Worm (Caenorhabditis elegans) whole organism, midembryonic: Measurements from ENCODE around the gene nhr-140.

Source experiments
- T22C8.4 ChIP-seq: fragments of 200-800 bp; sonication (Bioruptor generic); IDR thresholded peaks from 2 replicates; pipeline ENCODE4 v1.3.6; 2022; ENCODE audit warnings: missing genetic modification characterization, missing compliant biosample characterization
- cog-1 ChIP-seq: sonication (generic microtip); optimal IDR thresholded peaks from 2 replicates; lab custom pipeline; 2016; ENCODE audit warnings: missing genetic modification characterization, missing compliant biosample characterization
- flt-1 ChIP-seq: fragments of 200-800 bp; sonication (Bioruptor generic); IDR thresholded peaks from 2 replicates; pipeline ENCODE4 v1.3.6; 2022; ENCODE audit warnings: missing genetic modification characterization, missing compliant biosample characterization
- klf-2 ChIP-seq: fragments of 200-800 bp; sonication (Bioruptor generic); conservative IDR thresholded peaks from 2 replicates; pipeline ENCODE4 v1.3.6; 2022; ENCODE audit warnings: missing genetic modification reagents, missing genetic modification characterization, missing compliant biosample characterization
- med-1 ChIP-seq: sonication (generic microtip); optimal IDR thresholded peaks from 2 replicates; lab custom pipeline; 2017; ENCODE audit warnings: missing genetic modification characterization, mild to moderate bottlenecking, missing compliant biosample characterization, antibody characterized with exemption, missing genetic modification reagents; ENCODE audit not compliant: insufficient read depth
- ref-1 ChIP-seq: fragments of 200-800 bp; sonication (Bioruptor generic); conservative IDR thresholded peaks from 2 replicates; pipeline ENCODE4 v1.3.6; 2022; ENCODE audit warnings: missing genetic modification reagents, missing genetic modification characterization, missing compliant biosample characterization
- tab-1 ChIP-seq: fragments of 200-800 bp; sonication (Bioruptor generic); IDR thresholded peaks from 2 replicates; pipeline ENCODE4 v1.3.6; 2022; ENCODE audit warnings: missing genetic modification characterization, missing compliant biosample characterization
- ztf-23 ChIP-seq: fragments of 200-800 bp; sonication (Bioruptor generic); IDR thresholded peaks from 2 replicates; pipeline ENCODE4 v1.3.6; 2022; ENCODE audit warnings: missing genetic modification reagents, missing genetic modification characterization, missing compliant biosample characterization
- ztf-29 ChIP-seq: fragments of 200-800 bp; sonication (Bioruptor generic); IDR thresholded peaks from 2 replicates; pipeline ENCODE4 v1.3.6; 2022; ENCODE audit warnings: missing genetic modification reagents, missing genetic modification characterization, missing compliant biosample characterization

Gene nhr-140

DNA sequence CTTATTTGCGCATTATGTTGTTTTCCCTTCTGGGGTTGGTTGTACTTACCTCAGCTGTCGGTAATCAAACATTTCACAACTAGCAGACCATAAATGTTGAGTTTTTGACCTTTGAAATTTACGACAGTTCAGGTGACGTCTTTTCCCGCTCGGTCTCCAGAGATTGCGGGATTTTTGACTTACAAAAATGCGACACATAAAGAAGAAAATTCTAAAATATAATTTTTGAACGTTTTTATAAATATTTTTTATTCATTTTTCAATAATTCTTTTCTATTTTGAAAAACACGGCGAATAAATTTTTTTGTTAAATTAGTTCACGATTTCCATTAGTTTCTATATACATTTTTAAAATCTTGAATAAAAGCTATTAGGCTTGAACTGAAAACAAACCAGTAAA, 6.7 kb downstream of the nhr-140 start, which contains the start of gene nhr-161:
TSS of gene nhr-161 (minus strand) at position 101 of the 400 bp plus-strand sequence.
- TF ChIP-seq ztf-23 (no peak), med-1 (GFP tag; lab: Kevin White, UChicago) (no peak), cog-1 (no peak), klf-2 (GFP tag; lab: Robert Waterston, UW) (no peak), ref-1 (GFP tag; lab: Robert Waterston, UW) (no peak), tab-1 (no peak), T22C8.4 (GFP tag; lab: Robert Waterston, UW) (no peak), ztf-29 (GFP tag; lab: Robert Waterston, UW) (no peak), flt-1 (GFP tag; lab: Robert Waterston, UW) (no peak)

DNA sequence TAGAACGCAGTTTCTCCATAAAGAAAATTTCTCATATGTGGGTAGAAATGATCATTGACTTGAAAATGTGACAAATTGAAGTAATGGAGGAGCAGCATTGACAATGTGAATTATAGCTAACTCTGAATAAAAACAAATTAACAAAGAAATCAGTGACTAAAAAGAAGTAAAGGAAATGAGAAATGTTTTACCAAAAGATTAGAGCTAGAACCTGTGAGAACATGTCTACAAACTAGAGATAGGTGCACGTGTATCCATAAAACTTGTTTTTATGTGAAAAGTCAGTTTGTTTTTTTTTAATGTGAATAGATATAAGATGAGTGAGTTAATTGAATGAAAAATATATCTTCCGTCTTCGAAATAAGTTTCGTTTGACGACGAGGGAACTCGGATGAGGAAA, 10.5 kb downstream of the nhr-140 start, which contains the start of gene sre-12:
TSS of gene sre-12 (minus strand) at position 101 of the 400 bp plus-strand sequence.
- no peak for TF ChIP-seq ztf-23
- no peak for TF ChIP-seq flt-1 (GFP tag; lab: Robert Waterston, UW)
- no peak for TF ChIP-seq T22C8.4 (GFP tag; lab: Robert Waterston, UW)
- TF ChIP-seq tab-1: no peak
- TF ChIP-seq ztf-29 (GFP tag; lab: Robert Waterston, UW): no peak
- TF ChIP-seq klf-2 (GFP tag; lab: Robert Waterston, UW): no peak
- no peak for TF ChIP-seq ref-1 (GFP tag; lab: Robert Waterston, UW)
- no peak for TF ChIP-seq cog-1
- TF ChIP-seq med-1 (GFP tag; lab: Kevin White, UChicago): no peak

DNA sequence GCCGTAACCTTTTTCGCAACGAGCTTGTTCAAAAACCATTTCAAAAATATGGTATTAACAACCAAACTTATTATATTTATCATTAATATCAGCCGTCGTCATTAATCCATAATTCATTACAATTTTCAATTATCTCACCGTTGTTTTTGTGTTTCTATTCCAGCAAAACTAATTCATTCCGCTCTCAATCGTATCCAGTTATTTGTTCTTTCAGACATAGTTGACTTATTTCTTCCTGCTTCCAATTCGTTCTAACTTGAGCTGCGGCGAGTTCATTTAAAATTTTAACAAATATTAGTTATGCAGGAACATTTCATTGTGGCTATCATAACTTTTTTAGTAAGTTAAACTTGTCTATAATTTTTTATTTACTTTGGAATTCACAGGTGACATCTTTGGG, 13.4 kb downstream of the nhr-140 start, which contains the start of gene srx-16:
TSS of gene srx-16 (plus strand) at position 301 of the 400 bp plus-strand sequence.
- TF ChIP-seq med-1 (GFP tag; lab: Kevin White, UChicago) (no peak), tab-1 (no peak), flt-1 (GFP tag; lab: Robert Waterston, UW) (no peak), klf-2 (GFP tag; lab: Robert Waterston, UW) (no peak), ztf-29 (GFP tag; lab: Robert Waterston, UW) (no peak), ztf-23 (no peak), T22C8.4 (GFP tag; lab: Robert Waterston, UW) (no peak), cog-1 (no peak), ref-1 (GFP tag; lab: Robert Waterston, UW) (no peak)

DNA sequence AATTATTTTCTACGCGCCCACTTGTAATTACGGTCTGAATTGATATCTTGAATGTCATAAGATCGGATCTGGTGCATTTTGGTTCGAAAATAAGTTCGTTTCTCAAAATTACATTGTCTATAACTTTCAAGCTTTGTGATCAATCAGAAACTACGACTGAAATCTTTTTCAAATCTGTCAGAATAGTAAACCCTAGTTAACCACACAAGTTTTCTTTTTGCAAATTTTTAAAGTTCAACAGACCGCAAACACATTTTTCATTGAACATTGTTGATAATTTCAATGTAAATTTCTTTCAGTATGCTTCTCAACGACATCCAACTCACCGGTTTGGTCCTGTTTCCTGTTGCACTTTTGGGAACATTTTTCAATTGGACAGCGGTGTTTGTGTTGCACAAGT, 17.9 kb downstream of the nhr-140 start, which contains the start of gene srx-59:
TSS of gene srx-59 (plus strand) at position 301 of the 400 bp plus-strand sequence.
- TF ChIP-seq klf-2 (GFP tag; lab: Robert Waterston, UW) (no peak), cog-1 (no peak), med-1 (GFP tag; lab: Kevin White, UChicago) (no peak), ztf-29 (GFP tag; lab: Robert Waterston, UW) (no peak), ref-1 (GFP tag; lab: Robert Waterston, UW) (no peak), tab-1 (no peak), ztf-23 (no peak), flt-1 (GFP tag; lab: Robert Waterston, UW) (no peak), T22C8.4 (GFP tag; lab: Robert Waterston, UW) (no peak)

DNA sequence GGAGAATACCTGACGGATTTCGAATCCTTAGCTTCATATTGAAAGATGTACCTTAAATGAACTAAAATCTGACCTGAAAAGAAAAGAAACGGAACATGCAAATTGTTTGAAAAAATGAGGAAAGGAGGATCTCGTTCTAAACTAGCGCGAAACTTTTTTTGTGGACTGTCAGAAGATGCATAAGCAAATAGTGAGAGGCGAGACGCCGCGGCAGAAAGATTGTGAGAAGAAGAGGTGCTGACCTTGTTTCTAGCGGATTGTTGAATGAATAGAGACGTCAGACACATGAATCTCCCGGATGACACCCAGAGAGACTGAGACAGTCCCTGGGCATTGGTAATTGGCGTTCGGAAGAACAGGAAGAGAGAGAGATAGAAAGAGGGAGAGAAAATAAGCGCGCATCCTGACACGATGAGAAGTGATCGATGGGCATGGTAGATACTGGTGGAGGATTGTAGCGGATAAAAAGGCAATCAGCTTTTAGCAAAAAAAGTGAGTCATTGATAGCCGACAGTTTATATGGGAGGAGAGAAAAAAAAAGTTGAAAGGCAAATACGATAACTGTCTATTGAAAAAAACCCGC, 19.4 kb downstream of the nhr-140 start, which contains the start of gene ptr-15:
TSS of gene ptr-15 (minus strand) at position 51 of the 583 bp plus-strand sequence.
- no peak for TF ChIP-seq flt-1 (GFP tag; lab: Robert Waterston, UW)
- no peak for TF ChIP-seq ztf-29 (GFP tag; lab: Robert Waterston, UW)
- no peak for TF ChIP-seq ztf-23
- no peak for TF ChIP-seq tab-1

DNA sequence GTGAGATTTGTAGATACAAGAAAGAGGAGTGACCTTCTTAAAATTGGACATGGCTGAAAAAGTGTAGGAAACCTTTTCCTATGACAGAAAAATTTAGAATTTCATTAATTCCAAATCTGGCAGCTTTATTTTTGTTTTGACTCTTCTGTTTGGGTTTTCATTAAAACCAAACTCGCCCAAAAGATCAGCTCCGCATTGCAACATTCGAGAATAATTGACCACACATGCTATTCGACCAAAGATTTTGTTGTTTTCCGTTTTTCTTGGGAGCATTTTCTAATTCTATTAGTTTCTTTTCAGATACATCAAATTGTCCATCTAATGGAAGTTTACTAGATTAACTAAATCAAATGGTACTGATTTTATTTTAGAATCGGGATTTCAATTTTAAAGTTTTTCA, 33.2 kb downstream of the nhr-140 start, which contains the start of gene mec-1:
TSS of gene mec-1 (plus strand) at position 301 of the 400 bp plus-strand sequence.
- TF ChIP-seq tab-1 (no peak), T22C8.4 (GFP tag; lab: Robert Waterston, UW) (no peak), ztf-29 (GFP tag; lab: Robert Waterston, UW) (no peak), ref-1 (GFP tag; lab: Robert Waterston, UW) (no peak), med-1 (GFP tag; lab: Kevin White, UChicago) (no peak), cog-1 (no peak), klf-2 (GFP tag; lab: Robert Waterston, UW) (no peak), ztf-23 (no peak), flt-1 (GFP tag; lab: Robert Waterston, UW) (no peak)

DNA sequence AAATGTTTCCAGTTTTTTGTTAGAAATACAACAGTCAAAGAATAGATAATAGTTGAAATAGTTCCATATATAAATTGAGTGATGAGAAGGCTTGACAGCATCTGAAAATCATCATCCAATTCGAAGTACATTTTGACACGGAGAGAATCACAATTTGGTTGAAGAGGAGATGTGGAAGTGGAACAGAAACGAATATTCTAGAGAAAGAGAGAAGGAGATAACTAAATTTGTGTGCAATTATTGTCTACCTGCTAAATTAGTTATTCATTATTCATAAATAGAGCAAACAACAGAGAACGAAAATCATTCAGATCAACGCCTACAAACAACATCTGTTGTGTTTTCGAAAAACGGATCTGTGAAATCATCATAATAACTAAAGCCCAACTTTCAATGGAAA, 35.7 kb downstream of the nhr-140 start, which contains the start of gene srg-31:
TSS of gene srg-31 (minus strand) at position 101 of the 400 bp plus-strand sequence.
- TF ChIP-seq flt-1 (GFP tag; lab: Robert Waterston, UW) (no peak), ztf-29 (GFP tag; lab: Robert Waterston, UW) (no peak), ztf-23 (no peak), T22C8.4 (GFP tag; lab: Robert Waterston, UW) (no peak), med-1 (GFP tag; lab: Kevin White, UChicago) (no peak), klf-2 (GFP tag; lab: Robert Waterston, UW) (no peak), tab-1 (no peak), cog-1 (no peak), ref-1 (GFP tag; lab: Robert Waterston, UW) (no peak)

DNA sequence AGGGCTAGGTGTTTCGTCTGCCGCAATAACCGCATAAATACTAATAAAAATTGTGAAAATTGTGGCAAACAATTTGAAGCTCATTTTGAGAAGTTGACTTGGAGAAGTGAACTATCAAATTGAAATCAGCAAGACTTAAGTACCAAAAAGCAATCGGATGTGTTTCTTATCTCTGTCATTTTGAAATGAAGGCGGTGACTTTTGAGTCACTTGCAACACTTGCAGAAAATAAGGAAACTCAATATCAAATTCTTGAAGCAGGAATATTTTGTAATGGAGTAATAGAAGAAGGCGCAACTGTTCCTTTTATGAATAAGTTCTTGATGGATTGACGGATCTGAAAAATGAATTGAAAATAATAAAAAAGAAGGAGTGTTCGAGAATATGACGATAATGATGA, 38.2 kb downstream of the nhr-140 start, which contains the start of gene T07H8.11:
TSS of gene T07H8.11 (minus strand) at position 101 of the 400 bp plus-strand sequence.
- TF ChIP-seq ref-1 (GFP tag; lab: Robert Waterston, UW): no peak
- no peak for TF ChIP-seq flt-1 (GFP tag; lab: Robert Waterston, UW)
- no peak for TF ChIP-seq med-1 (GFP tag; lab: Kevin White, UChicago)
- TF ChIP-seq ztf-29 (GFP tag; lab: Robert Waterston, UW): no peak
- TF ChIP-seq klf-2 (GFP tag; lab: Robert Waterston, UW): no peak
- TF ChIP-seq T22C8.4 (GFP tag; lab: Robert Waterston, UW): no peak
- TF ChIP-seq tab-1: no peak
- TF ChIP-seq cog-1: no peak
- TF ChIP-seq ztf-23: no peak

DNA sequence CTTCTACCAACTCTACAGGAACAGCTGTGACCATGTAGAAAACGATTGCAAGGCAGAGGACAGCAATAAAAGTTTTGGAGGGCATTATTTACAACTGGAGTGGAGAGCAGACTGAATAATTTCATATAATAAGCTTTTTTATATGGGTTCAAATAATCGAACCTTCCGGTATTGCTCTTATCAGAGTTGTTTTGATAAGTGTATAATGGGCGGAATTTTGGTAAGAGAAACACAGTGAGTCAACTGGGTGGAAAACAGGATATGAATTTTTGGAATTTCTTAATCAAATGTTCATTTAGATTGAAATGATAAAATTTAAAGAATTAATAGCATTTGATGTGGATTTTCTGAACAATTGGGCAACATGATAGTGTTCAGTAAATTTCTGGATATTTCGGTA, 39.7 kb downstream of the nhr-140 start, which contains the start of gene Y57E12B.11:
TSS of gene Y57E12B.11 (minus strand) at position 101 of the 400 bp plus-strand sequence.
- TF ChIP-seq tab-1: no peak
- no peak for TF ChIP-seq klf-2 (GFP tag; lab: Robert Waterston, UW)
- no peak for TF ChIP-seq ztf-29 (GFP tag; lab: Robert Waterston, UW)
- TF ChIP-seq ref-1 (GFP tag; lab: Robert Waterston, UW): no peak
- TF ChIP-seq ztf-23: no peak
- TF ChIP-seq flt-1 (GFP tag; lab: Robert Waterston, UW): no peak
- no peak for TF ChIP-seq med-1 (GFP tag; lab: Kevin White, UChicago)
- TF ChIP-seq T22C8.4 (GFP tag; lab: Robert Waterston, UW): no peak
- no peak for TF ChIP-seq cog-1
